Worm (Caenorhabditis elegans) whole organism, L1 larva: ENCODE results near the gene pfd-2.

Experiments used
- C04F5.9 ChIP-seq: sonication (generic microtip); optimal IDR thresholded peaks from 2 replicates; lab custom pipeline; 2016; ENCODE audit warnings: missing genetic modification characterization, missing compliant biosample characterization
- C16A3.4 ChIP-seq: fragments of 150-350 bp; optimal IDR thresholded peaks from 2 replicates; lab custom pipeline; 2014; ENCODE audit warnings: missing biosample characterization, missing genetic modification characterization
- C34B4.2 ChIP-seq: sonication (generic microtip); optimal IDR thresholded peaks from 2 replicates; lab custom pipeline; 2017; ENCODE audit warnings: mild to moderate bottlenecking, missing genetic modification characterization, missing compliant biosample characterization
- aly-2 ChIP-seq: fragments of 150-350 bp; optimal IDR thresholded peaks from 2 replicates; lab custom pipeline; 2014; ENCODE audit warnings: missing biosample characterization, missing genetic modification characterization
- blmp-1 ChIP-seq: fragments of 150-350 bp; optimal IDR thresholded peaks from 2 replicates; lab custom pipeline; 2014; ENCODE audit warnings: missing biosample characterization, missing genetic modification characterization
- ceh-63 ChIP-seq: fragments of 200-800 bp; sonication (Bioruptor generic); optimal IDR thresholded peaks from 2 replicates; lab custom pipeline; 2018; ENCODE audit warnings: mild to moderate bottlenecking, missing genetic modification characterization, missing compliant biosample characterization
- ceh-82 ChIP-seq, 3 experiments: fragments of 150-350 bp in 1 of 3; sonication (generic microtip) in 2 of 3; optimal IDR thresholded peaks; 2 replicates each; lab custom pipeline; 2014 to 2017; ENCODE audit warnings: missing biosample characterization in 3 of 3, missing genetic modification characterization in 3 of 3
- ceh-90 ChIP-seq: sonication (generic microtip); optimal IDR thresholded peaks from 2 replicates; lab custom pipeline; 2016; ENCODE audit warnings: missing genetic modification characterization, missing compliant biosample characterization
- dpl-1 ChIP-seq, 3 experiments: fragments of 150-350 bp in 2 of 3; sonication (generic microtip) in 1 of 3; optimal IDR thresholded peaks; 2 replicates each; lab custom pipeline; 2014 to 2017; ENCODE audit warnings: missing biosample characterization in 3 of 3, missing genetic modification characterization in 3 of 3, missing genetic modification reagents in 3 of 3
- efl-1 ChIP-seq, 4 experiments: fragments of 150-350 bp; optimal IDR thresholded peaks in 3 of 4; peaks in 1 of 4; 1 replicate in 1 of 4; 2 replicates in 3 of 4; lab custom pipeline; 2014; ENCODE audit warnings: missing biosample characterization in 2 of 4, missing genetic modification characterization in 2 of 4, missing genetic modification reagents in 2 of 4
- efl-3 ChIP-seq: fragments of 200-800 bp; sonication (Bioruptor generic); optimal IDR thresholded peaks from 2 replicates; lab custom pipeline; 2018; ENCODE audit warnings: mild to moderate bottlenecking, missing genetic modification characterization, missing compliant biosample characterization
- egl-13 ChIP-seq: sonication (generic microtip); optimal IDR thresholded peaks from 2 replicates; lab custom pipeline; 2016; ENCODE audit warnings: missing genotype, missing genetic modification reagents, missing genetic modification characterization, missing compliant biosample characterization
- egl-27 ChIP-seq, 2 experiments: fragments of 150-350 bp in 1 of 2; sonication (generic microtip); optimal IDR thresholded peaks; 3 replicates each; lab custom pipeline; 2017 to 2018; ENCODE audit warnings: missing biosample characterization in 2 of 2, missing genetic modification characterization in 2 of 2, missing genetic modification reagents in 2 of 2
- ets-5 ChIP-seq: fragments of 200-800 bp; sonication (Bioruptor generic); IDR thresholded peaks from 2 replicates; pipeline ENCODE4 v1.3.6; 2022; ENCODE audit warnings: missing genetic modification characterization, missing compliant biosample characterization
- fkh-4 ChIP-seq: sonication (generic microtip); optimal IDR thresholded peaks from 2 replicates; lab custom pipeline; 2016; ENCODE audit warnings: missing compliant biosample characterization, missing genetic modification characterization, borderline replicate concordance
- fos-1 ChIP-seq: fragments of 150-350 bp; optimal IDR thresholded peaks from 2 replicates; lab custom pipeline; 2014; ENCODE audit warnings: missing biosample characterization, missing genetic modification characterization
- hlh-4 ChIP-seq: sonication (generic microtip); optimal IDR thresholded peaks from 2 replicates; lab custom pipeline; 2016; ENCODE audit warnings: mild to moderate bottlenecking, missing genetic modification characterization, missing compliant biosample characterization
- hpl-2 ChIP-seq: fragments of 150-350 bp; optimal IDR thresholded peaks from 2 replicates; lab custom pipeline; 2014; ENCODE audit warnings: missing biosample characterization, missing genetic modification reagents, missing genetic modification characterization
- isw-1 ChIP-seq: fragments of 200-800 bp; sonication (Bioruptor generic); IDR thresholded peaks from 2 replicates; pipeline ENCODE4 v1.3.6; 2022; ENCODE audit warnings: missing genetic modification characterization, missing compliant biosample characterization
- lsy-2 ChIP-seq, 2 experiments: fragments of 150-350 bp; optimal IDR thresholded peaks; 2 replicates each; lab custom pipeline; 2014; ENCODE audit warnings: missing biosample characterization in 2 of 2, missing genetic modification characterization in 2 of 2
- mdl-1 ChIP-seq, 2 experiments: fragments of 150-350 bp; optimal IDR thresholded peaks; 2 replicates each; lab custom pipeline; 2014 to 2017; ENCODE audit warnings: missing biosample characterization in 2 of 2, missing genetic modification characterization in 2 of 2, inconsistent platforms in 1 of 2
- nhr-19 ChIP-seq: fragments of 200-800 bp; sonication (Bioruptor generic); conservative IDR thresholded peaks from 2 replicates; pipeline ENCODE4 v1.3.6; 2022; ENCODE audit warnings: missing genetic modification characterization, missing compliant biosample characterization
- nhr-237 ChIP-seq: fragments of 150-350 bp; optimal IDR thresholded peaks from 2 replicates; lab custom pipeline; 2014; ENCODE audit warnings: missing biosample characterization, missing genetic modification characterization
- nhr-28 ChIP-seq: fragments of 150-350 bp; optimal IDR thresholded peaks from 2 replicates; lab custom pipeline; 2014; ENCODE audit warnings: missing biosample characterization, missing genetic modification characterization
- nhr-71 ChIP-seq: sonication (generic microtip); optimal IDR thresholded peaks from 2 replicates; lab custom pipeline; 2016; ENCODE audit warnings: mild to moderate bottlenecking, missing genetic modification characterization, moderate library complexity, missing compliant biosample characterization
- nhr-76 ChIP-seq: sonication (generic microtip); optimal IDR thresholded peaks from 2 replicates; lab custom pipeline; 2017; ENCODE audit warnings: missing biosample characterization, missing genetic modification characterization
- nhr-84 ChIP-seq: sonication (generic microtip); optimal IDR thresholded peaks from 2 replicates; lab custom pipeline; 2017; ENCODE audit warnings: missing biosample characterization, missing genetic modification characterization
- nhr-90 ChIP-seq: sonication (generic microtip); optimal IDR thresholded peaks from 2 replicates; lab custom pipeline; 2016; ENCODE audit warnings: mild to moderate bottlenecking, missing genetic modification characterization, missing compliant biosample characterization; ENCODE audit not compliant: poor library complexity
- pqm-1 ChIP-seq: sonication (generic microtip); optimal IDR thresholded peaks from 3 replicates; lab custom pipeline; 2017; ENCODE audit warnings: missing biosample characterization, missing genetic modification characterization
- snu-23 ChIP-seq: sonication (generic microtip); optimal IDR thresholded peaks from 2 replicates; lab custom pipeline; 2016; ENCODE audit warnings: missing genetic modification characterization, missing compliant biosample characterization
- sox-4 ChIP-seq: sonication (generic microtip); optimal IDR thresholded peaks from 2 replicates; lab custom pipeline; 2016; ENCODE audit warnings: missing genetic modification characterization, missing compliant biosample characterization
- sptf-1 ChIP-seq: fragments of 150-350 bp; optimal IDR thresholded peaks from 2 replicates; lab custom pipeline; 2014; ENCODE audit warnings: missing biosample characterization, missing genetic modification characterization
- sup-37 ChIP-seq: fragments of 200-800 bp; sonication (Bioruptor generic); optimal IDR thresholded peaks from 2 replicates; lab custom pipeline; 2018; ENCODE audit warnings: mild to moderate bottlenecking, missing genetic modification characterization, missing compliant biosample characterization
- tbx-2 ChIP-seq: sonication (generic microtip); optimal IDR thresholded peaks from 2 replicates; lab custom pipeline; 2016; ENCODE audit warnings: missing genetic modification characterization, missing compliant biosample characterization
- unc-130 ChIP-seq: fragments of 150-350 bp; optimal IDR thresholded peaks from 2 replicates; lab custom pipeline; 2017; ENCODE audit warnings: missing biosample characterization, missing genetic modification characterization, inconsistent platforms
- unc-30 ChIP-seq: sonication (generic microtip); optimal IDR thresholded peaks from 2 replicates; lab custom pipeline; 2017; ENCODE audit warnings: missing biosample characterization, missing genetic modification characterization
- unc-62 ChIP-seq: fragments of 150-350 bp; optimal IDR thresholded peaks from 2 replicates; lab custom pipeline; 2014; ENCODE audit warnings: missing biosample characterization, missing genetic modification reagents, missing genetic modification characterization
- unc-86 ChIP-seq: sonication (generic microtip); optimal IDR thresholded peaks from 2 replicates; lab custom pipeline; 2016; ENCODE audit warnings: missing genetic modification characterization, missing compliant biosample characterization
- vab-15 ChIP-seq: sonication (generic microtip); optimal IDR thresholded peaks from 2 replicates; lab custom pipeline; 2017; ENCODE audit warnings: missing genotype, mild to moderate bottlenecking, missing genetic modification characterization, missing compliant biosample characterization
- xbp-1 ChIP-seq: sonication (generic microtip); optimal IDR thresholded peaks from 2 replicates; lab custom pipeline; 2016; ENCODE audit warnings: missing genetic modification characterization, missing compliant biosample characterization
- zip-4 ChIP-seq: fragments of 200-800 bp; sonication (Bioruptor generic); optimal IDR thresholded peaks from 2 replicates; lab custom pipeline; 2018; ENCODE audit warnings: mild to moderate bottlenecking, missing genetic modification characterization, moderate library complexity, missing compliant biosample characterization
- ztf-11 ChIP-seq, 2 experiments: sonication (generic microtip); optimal IDR thresholded peaks; 2 replicates each; lab custom pipeline; 2016 to 2017; ENCODE audit warnings: missing genetic modification characterization in 2 of 2, missing biosample characterization in 1 of 2, missing compliant biosample characterization in 1 of 2
- ztf-4 ChIP-seq: fragments of 150-350 bp; optimal IDR thresholded peaks from 2 replicates; lab custom pipeline; 2014; ENCODE audit warnings: missing biosample characterization, missing genetic modification characterization

pfd-2 gene

DNA sequence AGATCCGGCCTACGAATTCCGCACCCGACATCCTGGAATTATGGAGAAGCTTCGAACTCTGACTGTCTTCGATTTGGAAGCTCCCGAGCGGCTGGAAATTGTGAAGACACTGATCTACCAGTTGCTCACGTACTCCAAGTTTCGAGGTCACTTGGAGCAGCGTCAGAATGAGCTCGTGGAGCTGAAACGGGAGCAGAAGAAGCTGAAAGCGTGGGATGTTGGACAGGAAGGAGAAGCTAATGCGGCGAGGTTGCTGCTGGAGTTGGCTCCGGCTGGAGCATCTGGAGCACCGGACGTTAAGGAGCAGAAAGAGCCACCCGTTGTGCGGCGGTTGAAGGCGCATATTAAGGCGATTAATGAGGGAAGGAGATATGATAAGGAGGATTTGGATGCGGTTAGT, 17.8 kb downstream of the pfd-2 start:
- no peak for TF ChIP-seq C04F5.9 (tag; lab: Kevin White, UChicago)
- no peak for TF ChIP-seq blmp-1 (tag; lab: Kevin White, UChicago)
- TF ChIP-seq vab-15 (tag; lab: Kevin White, UChicago) = no peak
- no peak for TF ChIP-seq sox-4 (tag; lab: Kevin White, UChicago)
- TF ChIP-seq nhr-76 = no peak
- no peak for TF ChIP-seq aly-2 (tag; lab: Kevin White, UChicago)
- no peak for TF ChIP-seq nhr-237 (tag; lab: Kevin White, UChicago)
- no peak for TF ChIP-seq sup-37
- TF ChIP-seq hpl-2 (GFP tag; lab: Kevin White, UChicago) = no peak
- TF ChIP-seq ceh-63 (GFP tag; lab: Kevin White, UChicago) = no peak
- no peak for TF ChIP-seq isw-1 (GFP tag; lab: Robert Waterston, UW)
- TF ChIP-seq C16A3.4 (tag; lab: Kevin White, UChicago) = no peak
- no peak for TF ChIP-seq unc-30 (tag; lab: Kevin White, UChicago)
- no peak for TF ChIP-seq lsy-2 (tag; optimal IDR thresholded peaks at IDR 0.05; lab: Kevin White, UChicago)
- TF ChIP-seq ztf-11 (tag; optimal IDR thresholded peaks at IDR 0.05; lab: Kevin White, UChicago) = no peak
- TF ChIP-seq ets-5 = no peak
- no peak for TF ChIP-seq xbp-1

DNA sequence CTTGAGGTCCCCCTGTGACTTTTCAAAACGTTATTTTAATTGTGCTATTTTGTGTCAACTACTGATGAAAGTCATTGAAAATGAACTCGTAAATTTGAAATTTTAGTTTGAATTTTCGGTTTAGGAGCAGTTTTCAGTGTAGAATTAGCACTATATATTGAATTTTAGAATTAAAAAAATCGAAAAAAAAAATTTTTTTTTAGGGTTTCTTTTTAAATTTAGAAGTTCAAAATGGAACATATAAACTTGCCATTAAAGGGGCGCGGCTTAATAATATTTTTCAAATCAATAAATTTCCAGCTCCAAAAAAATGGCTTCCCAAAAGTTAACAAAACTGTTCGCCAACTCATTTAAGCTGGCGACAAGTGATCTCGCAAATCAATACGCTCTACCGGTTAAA, 24.4 kb downstream of the pfd-2 start, which contains the start of gene H20J04.9:
H20J04.9 (plus strand) TSS at position 301 of the 400 bp plus-strand sequence.
- TF ChIP-seq nhr-76 = no peak
- TF ChIP-seq sox-4 (tag; lab: Kevin White, UChicago) = no peak
- TF ChIP-seq efl-1 (optimal IDR thresholded peaks at IDR 0.05; lab: Kevin White, UChicago) = no peak
- no peak for TF ChIP-seq efl-1 (GFP tag; optimal IDR thresholded peaks at IDR 0.05 in 1 of 2; lab: Kevin White, UChicago)
- no peak for TF ChIP-seq zip-4 (GFP tag; lab: Kevin White, UChicago)
- no peak for TF ChIP-seq unc-30 (tag; lab: Kevin White, UChicago)
- no peak for TF ChIP-seq unc-130 (tag; lab: Kevin White, UChicago)
- no peak for TF ChIP-seq sptf-1 (tag; lab: Kevin White, UChicago)
- TF ChIP-seq nhr-84 = no peak
- TF ChIP-seq aly-2 (tag; lab: Kevin White, UChicago) = no peak
- no peak for TF ChIP-seq nhr-28 (tag; lab: Kevin White, UChicago)
- no peak for TF ChIP-seq egl-27 (tag; optimal IDR thresholded peaks at IDR 0.05; lab: Kevin White, UChicago)
- TF ChIP-seq snu-23 = no peak
- no peak for TF ChIP-seq hlh-4 (tag; lab: Kevin White, UChicago)

ce11 chrII:4355217-4355616, 28.7 kb downstream of the pfd-2 start, which contains the start of the genes H20J04.7 and H20J04.1:
H20J04.7 (minus strand) TSS chrII:4355317.
H20J04.1 (plus strand) TSS chrII:4355613.
- TF ChIP-seq nhr-90 (tag; lab: Kevin White, UChicago) = no peak
- no peak for TF ChIP-seq unc-62 (GFP tag; lab: Kevin White, UChicago)
- no peak for TF ChIP-seq mdl-1 (tag; optimal IDR thresholded peaks at IDR 0.05; lab: Kevin White, UChicago)
- TF ChIP-seq tbx-2 (tag; lab: Kevin White, UChicago) = no peak
- no peak for TF ChIP-seq unc-86
- no peak for TF ChIP-seq nhr-19 (GFP tag; lab: Robert Waterston, UW)
- TF ChIP-seq ztf-4 (tag; lab: Kevin White, UChicago) = no peak
- TF ChIP-seq pqm-1 (tag; lab: Kevin White, UChicago) = no peak
- no peak for TF ChIP-seq egl-27 (tag; optimal IDR thresholded peaks at IDR 0.05; lab: Kevin White, UChicago)
- TF ChIP-seq ceh-90 = no peak
- TF ChIP-seq fkh-4 (tag; lab: Kevin White, UChicago) = no peak
- TF ChIP-seq dpl-1 (GFP tag; optimal IDR thresholded peaks at IDR 0.05; lab: Kevin White, UChicago) = no peak
- no peak for TF ChIP-seq snu-23
- TF ChIP-seq aly-2 (tag; lab: Kevin White, UChicago) = no peak

DNA sequence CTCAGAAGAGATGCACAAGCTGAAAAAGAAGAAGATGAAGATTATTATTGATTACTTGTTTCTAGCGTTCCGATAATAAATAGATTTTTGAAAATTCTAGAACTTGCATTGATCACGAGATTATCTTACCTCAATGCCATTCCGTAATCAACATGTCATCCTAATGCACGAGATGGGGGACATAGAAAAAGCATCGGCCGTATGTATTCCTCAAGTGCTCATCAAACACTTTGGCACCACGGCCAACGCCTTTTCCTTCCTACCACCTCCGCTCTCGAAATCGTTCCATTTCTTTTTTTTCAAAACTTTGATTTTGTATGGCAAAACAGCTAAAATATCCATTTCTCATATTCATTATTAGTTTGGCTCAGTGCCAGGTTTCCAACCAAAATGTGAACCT, 32.2 kb downstream of the pfd-2 start, which contains the start of gene lat-2:
lat-2 (plus strand) TSS at position 301 of the 400 bp plus-strand sequence.
- TF ChIP-seq egl-13 (tag; lab: Kevin White, UChicago) (no peak), C34B4.2 (tag; lab: Kevin White, UChicago) (no peak), hpl-2 (GFP tag; lab: Kevin White, UChicago) (no peak), blmp-1 (tag; lab: Kevin White, UChicago) (no peak), fos-1 (tag; lab: Kevin White, UChicago) (no peak), nhr-90 (tag; lab: Kevin White, UChicago) (no peak), nhr-71 (tag; lab: Kevin White, UChicago) (no peak), lsy-2 (tag; optimal IDR thresholded peaks at IDR 0.05; lab: Kevin White, UChicago) (no peak), ceh-82 (tag; optimal IDR thresholded peaks at IDR 0.05; lab: Kevin White, UChicago) (no peak), sox-4 (tag; lab: Kevin White, UChicago) (no peak), C04F5.9 (tag; lab: Kevin White, UChicago) (no peak), efl-3 (GFP tag; lab: Kevin White, UChicago) (no peak)
